Worm (Caenorhabditis elegans) whole organism, young adult: ENCODE data around the gene exc-6.
A peak's percentile ranks its signal among the peaks of the same experiment; 100 is the strongest.

Experiments
- B0019.2 ChIP-seq: fragments of 200-800 bp; sonication (Bioruptor generic); conservative IDR thresholded peaks from 2 replicates; pipeline ENCODE4 v1.3.6; 2022; ENCODE audit warnings: missing genetic modification reagents, missing genetic modification characterization, missing compliant biosample characterization
- C06A6.2 ChIP-seq: fragments of 200-800 bp; sonication (Bioruptor generic); conservative IDR thresholded peaks from 2 replicates; pipeline ENCODE4 v1.3.6; 2022; ENCODE audit warnings: missing genetic modification characterization, missing compliant biosample characterization
- F22D6.2 ChIP-seq: sonication (generic microtip); optimal IDR thresholded peaks from 2 replicates; lab custom pipeline; 2016; ENCODE audit warnings: mild to moderate bottlenecking, missing genetic modification characterization, missing compliant biosample characterization
- F23B12.7 ChIP-seq: sonication (generic microtip); optimal IDR thresholded peaks from 2 replicates; lab custom pipeline; 2017; ENCODE audit warnings: missing genetic modification characterization, mild to moderate bottlenecking, missing compliant biosample characterization, antibody characterized with exemption, moderate library complexity; ENCODE audit not compliant: insufficient read depth
- F33H1.4 ChIP-seq: fragments of 200-800 bp; sonication (Bioruptor generic); IDR thresholded peaks from 2 replicates; pipeline ENCODE4 v1.3.6; 2022; ENCODE audit warnings: missing genetic modification reagents, missing genetic modification characterization, missing compliant biosample characterization
- F55B11.4 ChIP-seq: sonication (generic microtip); optimal IDR thresholded peaks from 2 replicates; lab custom pipeline; 2016; ENCODE audit warnings: missing compliant biosample characterization, missing genetic modification characterization, borderline replicate concordance; ENCODE audit not compliant: insufficient read depth
- K12H6.12 ChIP-seq: fragments of 200-800 bp; sonication (Bioruptor generic); optimal IDR thresholded peaks from 2 replicates; lab custom pipeline; 2018; ENCODE audit warnings: mild to moderate bottlenecking, missing genetic modification characterization, missing compliant biosample characterization
- T07F8.4 ChIP-seq: sonication (generic microtip); optimal IDR thresholded peaks from 2 replicates; lab custom pipeline; 2016; ENCODE audit warnings: mild to moderate bottlenecking, missing genetic modification characterization, moderate library complexity, missing compliant biosample characterization
- Y56A3A.18 ChIP-seq: fragments of 200-800 bp; sonication (Bioruptor generic); IDR thresholded peaks from 2 replicates; pipeline ENCODE4 v1.3.6; 2022; ENCODE audit warnings: missing genetic modification reagents, missing genetic modification characterization, missing compliant biosample characterization
- atf-7 ChIP-seq: sonication (generic microtip); optimal IDR thresholded peaks from 2 replicates; lab custom pipeline; 2017; ENCODE audit warnings: mild to moderate bottlenecking, missing genetic modification characterization, missing compliant biosample characterization
- attf-3 ChIP-seq: fragments of 200-800 bp; sonication (Bioruptor generic); conservative IDR thresholded peaks from 2 replicates; pipeline ENCODE4 v1.3.6; 2022; ENCODE audit warnings: missing genetic modification reagents, missing genetic modification characterization, missing compliant biosample characterization
- attf-6 ChIP-seq: fragments of 200-800 bp; sonication (Bioruptor generic); IDR thresholded peaks from 2 replicates; pipeline ENCODE4 v1.3.6; 2022; ENCODE audit warnings: missing genetic modification reagents, missing genetic modification characterization, missing compliant biosample characterization
- cebp-2 ChIP-seq: fragments of 200-800 bp; sonication (Bioruptor generic); IDR thresholded peaks from 2 replicates; pipeline ENCODE4 v1.3.6; 2022; ENCODE audit warnings: missing genetic modification characterization, missing compliant biosample characterization
- ceh-100 ChIP-seq: fragments of 200-800 bp; sonication (Bioruptor generic); IDR thresholded peaks from 2 replicates; pipeline ENCODE4 v1.3.6; 2022; ENCODE audit warnings: missing genetic modification reagents, missing genetic modification characterization, missing compliant biosample characterization
- ceh-27 ChIP-seq: fragments of 200-800 bp; sonication (Bioruptor generic); optimal IDR thresholded peaks from 2 replicates; lab custom pipeline; 2018; ENCODE audit warnings: mild to moderate bottlenecking, missing genetic modification characterization, moderate library complexity, missing compliant biosample characterization
- chd-7 ChIP-seq: sonication (generic microtip); optimal IDR thresholded peaks from 2 replicates; lab custom pipeline; 2016; ENCODE audit warnings: mild to moderate bottlenecking, missing genetic modification characterization, moderate library complexity, missing compliant biosample characterization
- dox-1 ChIP-seq: fragments of 200-800 bp; sonication (Bioruptor generic); IDR thresholded peaks from 2 replicates; pipeline ENCODE4 v1.3.6; 2022; ENCODE audit warnings: missing genetic modification reagents, missing genetic modification characterization, missing compliant biosample characterization
- dpl-1 ChIP-seq: fragments of 150-350 bp; optimal IDR thresholded peaks from 2 replicates; lab custom pipeline; 2014; ENCODE audit warnings: missing biosample characterization, missing genetic modification reagents, missing genetic modification characterization
- efl-1 ChIP-seq: fragments of 150-350 bp; optimal IDR thresholded peaks from 2 replicates; lab custom pipeline; 2014; ENCODE audit warnings: missing biosample characterization, missing genetic modification reagents, missing genetic modification characterization
- egrh-3 ChIP-seq: fragments of 200-800 bp; sonication (Bioruptor generic); IDR thresholded peaks from 2 replicates; pipeline ENCODE4 v1.3.6; 2022; ENCODE audit warnings: missing genetic modification reagents, missing genetic modification characterization, missing compliant biosample characterization
- ets-4 ChIP-seq: fragments of 200-800 bp; sonication (Bioruptor generic); optimal IDR thresholded peaks from 2 replicates; lab custom pipeline; 2018; ENCODE audit warnings: mild to moderate bottlenecking, missing genetic modification characterization, missing compliant biosample characterization
- gei-17 ChIP-seq: fragments of 200-800 bp; sonication (Bioruptor generic); optimal IDR thresholded peaks from 2 replicates; lab custom pipeline; 2018; ENCODE audit warnings: mild to moderate bottlenecking, missing genetic modification characterization, missing compliant biosample characterization
- him-1 ChIP-seq: sonication (generic microtip); optimal IDR thresholded peaks from 2 replicates; lab custom pipeline; 2016; ENCODE audit warnings: missing genotype, missing genetic modification reagents, missing genetic modification characterization, missing compliant biosample characterization
- hsf-1 ChIP-seq: fragments of 200-800 bp; sonication (Bioruptor generic); IDR thresholded peaks from 2 replicates; pipeline ENCODE4 v1.3.6; 2022; ENCODE audit warnings: missing genetic modification reagents, missing genetic modification characterization, missing compliant biosample characterization
- let-526 ChIP-seq: fragments of 200-800 bp; sonication (Bioruptor generic); IDR thresholded peaks from 2 replicates; pipeline ENCODE4 v1.3.6; 2022; ENCODE audit warnings: missing genetic modification reagents, missing genetic modification characterization, missing compliant biosample characterization
- let-607 ChIP-seq, 2 experiments: fragments of 200-800 bp in 1 of 2; sonication (Bioruptor generic) in 1 of 2; sonication (generic microtip) in 1 of 2; optimal IDR thresholded peaks; 2 replicates each; lab custom pipeline; 2016 to 2018; ENCODE audit warnings: mild to moderate bottlenecking in 2 of 2, missing compliant biosample characterization in 2 of 2, missing genetic modification characterization in 2 of 2, moderate library complexity in 2 of 2, missing genotype in 1 of 2
- lir-1 ChIP-seq: fragments of 200-800 bp; sonication (Bioruptor generic); conservative IDR thresholded peaks from 2 replicates; pipeline ENCODE4 v1.3.6; 2022; ENCODE audit warnings: missing genetic modification reagents, missing genetic modification characterization, missing compliant biosample characterization
- lsl-1 ChIP-seq: fragments of 200-800 bp; sonication (Bioruptor generic); optimal IDR thresholded peaks from 2 replicates; lab custom pipeline; 2018; ENCODE audit warnings: mild to moderate bottlenecking, missing genetic modification characterization, moderate library complexity, missing compliant biosample characterization
- madf-10 ChIP-seq: sonication (generic microtip); optimal IDR thresholded peaks from 2 replicates; lab custom pipeline; 2016; ENCODE audit warnings: mild to moderate bottlenecking, missing genetic modification characterization, missing compliant biosample characterization
- madf-8 ChIP-seq: fragments of 200-800 bp; sonication (Bioruptor generic); conservative IDR thresholded peaks from 2 replicates; pipeline ENCODE4 v1.3.6; 2022; ENCODE audit warnings: missing genetic modification reagents, missing genetic modification characterization, missing compliant biosample characterization
- mes-4 ChIP-seq: sonication (generic microtip); optimal IDR thresholded peaks from 2 replicates; lab custom pipeline; 2016; ENCODE audit warnings: missing genotype, missing genetic modification characterization, missing compliant biosample characterization
- nfyb-1 ChIP-seq: fragments of 200-800 bp; sonication (Bioruptor generic); IDR thresholded peaks from 2 replicates; pipeline ENCODE4 v1.3.6; 2022; ENCODE audit warnings: missing genetic modification reagents, missing genetic modification characterization, missing compliant biosample characterization
- nhr-120 ChIP-seq: fragments of 200-800 bp; sonication (Bioruptor generic); IDR thresholded peaks from 2 replicates; pipeline ENCODE4 v1.3.6; 2022; ENCODE audit warnings: missing genetic modification characterization, missing compliant biosample characterization
- nhr-179 ChIP-seq: sonication (generic microtip); optimal IDR thresholded peaks from 2 replicates; lab custom pipeline; 2016; ENCODE audit warnings: mild to moderate bottlenecking, missing genetic modification characterization, missing compliant biosample characterization
- nhr-27 ChIP-seq: fragments of 200-800 bp; sonication (Bioruptor generic); optimal IDR thresholded peaks from 2 replicates; lab custom pipeline; 2018; ENCODE audit warnings: mild to moderate bottlenecking, missing genetic modification characterization, moderate library complexity, missing compliant biosample characterization
- pbrm-1 ChIP-seq: fragments of 200-800 bp; sonication (Bioruptor generic); IDR thresholded peaks from 2 replicates; pipeline ENCODE4 v1.3.6; 2022; ENCODE audit warnings: missing genetic modification reagents, missing genetic modification characterization, missing compliant biosample characterization
- rcor-1 ChIP-seq: fragments of 200-800 bp; sonication (Bioruptor generic); IDR thresholded peaks from 2 replicates; pipeline ENCODE4 v1.3.6; 2022; ENCODE audit warnings: missing genetic modification reagents, missing genetic modification characterization, missing compliant biosample characterization
- rec-8 ChIP-seq, 2 experiments: sonication (generic microtip); optimal IDR thresholded peaks; 2 replicates each; lab custom pipeline; 2016; ENCODE audit warnings: mild to moderate bottlenecking in 2 of 2, missing genetic modification characterization in 2 of 2, missing genetic modification reagents in 2 of 2, missing genotype in 2 of 2, missing biosample characterization in 1 of 2, missing compliant biosample characterization in 1 of 2, moderate library complexity in 1 of 2
- rpc-1 ChIP-seq, 2 experiments: fragments of 150-350 bp in 1 of 2; sonication (generic microtip) in 1 of 2; optimal IDR thresholded peaks; 2 replicates each; lab custom pipeline; 2014 to 2018; ENCODE audit warnings: missing biosample characterization in 1 of 2, missing genetic modification characterization in 1 of 2, missing genetic modification reagents in 1 of 2, missing genotype in 1 of 2
- sdz-38 ChIP-seq: sonication (generic microtip); optimal IDR thresholded peaks from 2 replicates; lab custom pipeline; 2016; ENCODE audit warnings: missing genotype, missing genetic modification characterization, missing compliant biosample characterization
- snpc-1.1 ChIP-seq: sonication (generic microtip); optimal IDR thresholded peaks from 2 replicates; lab custom pipeline; 2017; ENCODE audit warnings: missing genetic modification characterization, mild to moderate bottlenecking, missing compliant biosample characterization, antibody characterized with exemption, moderate library complexity, missing genotype, missing genetic modification reagents; ENCODE audit not compliant: insufficient read depth
- tbx-9 ChIP-seq: sonication (generic microtip); optimal IDR thresholded peaks from 2 replicates; lab custom pipeline; 2016; ENCODE audit warnings: borderline replicate concordance, missing genetic modification characterization, inconsistent platforms, missing compliant biosample characterization
- xnd-1 ChIP-seq: sonication (generic microtip); optimal IDR thresholded peaks from 2 replicates; lab custom pipeline; 2016; ENCODE audit warnings: missing genotype, missing genetic modification reagents, missing genetic modification characterization, missing compliant biosample characterization
- ztf-26 ChIP-seq: sonication (generic microtip); optimal IDR thresholded peaks from 2 replicates; lab custom pipeline; 2017; ENCODE audit warnings: missing genetic modification characterization, missing compliant biosample characterization
- ztf-28 ChIP-seq: fragments of 200-800 bp; sonication (Bioruptor generic); IDR thresholded peaks from 2 replicates; pipeline ENCODE4 v1.3.6; 2022; ENCODE audit warnings: missing genetic modification reagents, missing genetic modification characterization, missing compliant biosample characterization

The exc-6 gene

ce11 chrIII:1080536-1080935 lies 22.5 kb upstream of the exc-6 start, which contains the start of the genes rab-18 and kbp-4 (continued):
- peak; percentile 68 for TF ChIP-seq xnd-1 (tag; lab: Kevin White, UChicago)
- peak in 1 of 2 experiments; percentile 77 for TF ChIP-seq let-607 (tag; optimal IDR thresholded peaks at IDR 0.05; lab: Kevin White, UChicago)
- TF ChIP-seq, all 124 proteins: peak for 64

- no peak for TF ChIP-seq F33H1.4 (GFP tag; lab: Robert Waterston, UW)
- no peak for TF ChIP-seq madf-10
- TF ChIP-seq attf-3: no peak
- no peak for TF ChIP-seq B0019.2 (GFP tag; lab: Robert Waterston, UW)
- TF ChIP-seq lir-1: no peak
- TF ChIP-seq nhr-27 (tag; lab: Kevin White, UChicago): no peak
- no peak for TF ChIP-seq lsl-1 (GFP tag; lab: Kevin White, UChicago)
- TF ChIP-seq ets-4 (GFP tag; lab: Kevin White, UChicago): no peak
- no peak for TF ChIP-seq cebp-2 (GFP tag; lab: Robert Waterston, UW)
- no peak for TF ChIP-seq snpc-1.1
- no peak for TF ChIP-seq rec-8 (tag; optimal IDR thresholded peaks at IDR 0.05; lab: Kevin White, UChicago)
- TF ChIP-seq ceh-27 (GFP tag; lab: Kevin White, UChicago): no peak
- TF ChIP-seq dox-1 (GFP tag; lab: Robert Waterston, UW): no peak
- no peak for TF ChIP-seq F23B12.7
- no peak for TF ChIP-seq tbx-9 (tag; lab: Kevin White, UChicago)
- TF ChIP-seq pbrm-1: no peak
- TF ChIP-seq ztf-26 (tag; lab: Kevin White, UChicago): no peak
- no peak for TF ChIP-seq rpc-1 (optimal IDR thresholded peaks at IDR 0.05; lab: Kevin White, UChicago)
- TF ChIP-seq rpc-1 (tag; optimal IDR thresholded peaks at IDR 0.05; lab: Kevin White, UChicago): no peak
- no peak for TF ChIP-seq atf-7
- TF ChIP-seq, all 124 proteins: peak for 0
Observed at ce11 chrIII:1081101-1081500, 21.9 kb upstream of the exc-6 start, which contains the start of gene par-2. Gene par-2, plus strand, starts transcription at chrIII:1081401.

DNA sequence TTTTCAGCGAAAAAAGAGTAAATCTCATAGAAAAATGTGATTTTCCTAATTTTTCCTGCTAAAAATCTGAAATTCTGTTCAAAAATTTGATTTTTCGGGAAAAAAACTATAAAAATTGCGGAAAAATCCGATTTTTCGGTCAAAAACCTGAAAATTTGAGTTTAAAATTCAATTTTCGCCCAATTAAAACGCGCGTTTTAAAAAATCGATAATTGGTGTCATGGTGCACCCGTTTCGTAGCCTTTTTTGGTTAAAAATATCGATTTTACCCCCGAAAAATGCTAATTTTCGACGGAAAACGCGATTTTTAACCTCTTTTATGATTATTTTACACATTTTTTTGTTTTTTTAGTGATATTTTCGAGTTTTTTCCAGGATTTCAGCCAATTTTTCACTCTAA lies 18.0 kb upstream of the exc-6 start:
- no peak for TF ChIP-seq hsf-1 (GFP tag; lab: Robert Waterston, UW)
- no peak for TF ChIP-seq mes-4
- TF ChIP-seq egrh-3 (GFP tag; lab: Robert Waterston, UW): no peak
- TF ChIP-seq him-1 (tag; lab: Kevin White, UChicago): no peak
- no peak for TF ChIP-seq rcor-1 (GFP tag; lab: Robert Waterston, UW)
- TF ChIP-seq T07F8.4 (tag; lab: Kevin White, UChicago): no peak
- TF ChIP-seq C06A6.2 (GFP tag; lab: Robert Waterston, UW): no peak
- no peak for TF ChIP-seq F22D6.2 (tag; lab: Kevin White, UChicago)
- TF ChIP-seq nfyb-1 (GFP tag; lab: Robert Waterston, UW): no peak
- no peak for TF ChIP-seq Y56A3A.18 (GFP tag; lab: Robert Waterston, UW)

ce11 chrIII:1094391-1094790 lies 8.6 kb upstream of the exc-6 start:
- TF ChIP-seq sdz-38 (tag; lab: Kevin White, UChicago) (no peak), nhr-179 (no peak), madf-8 (GFP tag; lab: Robert Waterston, UW) (no peak), Y56A3A.18 (GFP tag; lab: Robert Waterston, UW) (no peak), ceh-27 (GFP tag; lab: Kevin White, UChicago) (no peak), efl-1 (GFP tag; lab: Kevin White, UChicago) (no peak), dpl-1 (GFP tag; lab: Kevin White, UChicago) (no peak), attf-6 (GFP tag; lab: Robert Waterston, UW) (no peak), F55B11.4 (tag; lab: Kevin White, UChicago) (no peak), ztf-28 (GFP tag; lab: Robert Waterston, UW) (no peak), nhr-120 (GFP tag; lab: Robert Waterston, UW) (no peak), K12H6.12 (no peak), let-526 (GFP tag; lab: Robert Waterston, UW) (no peak), gei-17 (GFP tag; lab: Kevin White, UChicago) (no peak), ceh-100 (GFP tag; lab: Robert Waterston, UW) (no peak), xnd-1 (tag; lab: Kevin White, UChicago) (no peak), chd-7 (tag; lab: Kevin White, UChicago) (no peak), ets-4 (GFP tag; lab: Kevin White, UChicago) (no peak)
